Worm (Caenorhabditis elegans) whole organism, late embryonic: Measurements from ENCODE around the gene tdpo-1.

Source experiments
- F13H6.1 ChIP-seq: sonication (generic microtip); optimal IDR thresholded peaks from 2 replicates; lab custom pipeline; 2016; ENCODE audit warnings: missing genetic modification characterization, missing compliant biosample characterization
- ama-1 ChIP-seq: fragments of 150-350 bp; optimal IDR thresholded peaks from 2 replicates; lab custom pipeline; 2014
- che-1 ChIP-seq: sonication (generic microtip); optimal IDR thresholded peaks from 2 replicates; lab custom pipeline; 2016; ENCODE audit warnings: mild to moderate bottlenecking, missing genetic modification characterization, missing compliant biosample characterization
- hlh-30 ChIP-seq: sonication (generic microtip); optimal IDR thresholded peaks from 2 replicates; lab custom pipeline; 2017; ENCODE audit warnings: antibody characterized with exemption, missing genetic modification characterization, missing compliant biosample characterization; ENCODE audit not compliant: insufficient read depth
- madf-2 ChIP-seq: sonication (generic microtip); optimal IDR thresholded peaks from 2 replicates; lab custom pipeline; 2017; ENCODE audit warnings: missing genetic modification characterization, missing compliant biosample characterization
- nhr-232 ChIP-seq: sonication (generic microtip); optimal IDR thresholded peaks from 2 replicates; lab custom pipeline; 2016; ENCODE audit warnings: missing genetic modification characterization, missing compliant biosample characterization
- pha-2 ChIP-seq: sonication (generic microtip); optimal IDR thresholded peaks from 2 replicates; lab custom pipeline; 2017; ENCODE audit warnings: mild to moderate bottlenecking, missing genetic modification characterization, missing compliant biosample characterization
- sdc-2 ChIP-seq: sonication (generic microtip); optimal IDR thresholded peaks from 2 replicates; lab custom pipeline; 2016; ENCODE audit warnings: missing genotype, missing genetic modification characterization, missing compliant biosample characterization
- ttx-3 ChIP-seq: sonication (generic microtip); optimal IDR thresholded peaks from 2 replicates; lab custom pipeline; 2016; ENCODE audit warnings: missing genetic modification reagents, missing genetic modification characterization, missing compliant biosample characterization

DNA sequence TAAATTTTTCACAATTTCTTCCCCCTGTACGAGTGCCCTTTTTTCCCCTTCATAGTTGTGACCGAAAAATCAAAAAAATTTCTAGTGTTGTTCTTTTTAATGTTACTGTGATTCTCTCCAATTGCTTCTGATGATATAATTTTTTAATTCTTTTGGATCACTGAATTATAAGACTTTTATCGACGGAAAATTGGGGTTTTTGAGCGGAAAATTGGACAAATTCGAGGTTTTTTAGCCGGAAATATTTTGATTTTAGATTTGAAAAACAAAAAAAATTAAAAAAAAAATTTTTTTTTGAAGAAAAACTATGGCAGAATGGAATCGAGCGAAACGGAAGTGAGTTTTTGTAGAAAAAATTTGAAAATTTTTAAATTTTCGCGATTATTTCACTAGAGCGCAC, 11.8 kb upstream of the tdpo-1 start, which contains the start of gene tsen-54:
- TF ChIP-seq madf-2 (no peak), sdc-2 (tag; lab: Kevin White, UChicago) (no peak), F13H6.1 (tag; lab: Kevin White, UChicago) (no peak), hlh-30 (no peak), pha-2 (tag; lab: Kevin White, UChicago) (no peak), nhr-232 (no peak), che-1 (tag; lab: Kevin White, UChicago) (no peak), ttx-3 (tag; lab: Kevin White, UChicago) (no peak), ama-1 (lab: Kevin White, UChicago) (no peak)
